Worm (Caenorhabditis elegans) whole organism, L4/young adult: Measurements from ENCODE around the gene T13H5.1.

ENCODE experiments used
- W03F9.2 ChIP-seq: fragments of 150-350 bp; optimal IDR thresholded peaks from 2 replicates; lab custom pipeline; 2014; ENCODE audit warnings: missing biosample characterization, missing genetic modification characterization
- dao-5 ChIP-seq: sonication (generic microtip); optimal IDR thresholded peaks from 2 replicates; lab custom pipeline; 2016; ENCODE audit warnings: missing genotype, missing genetic modification characterization, moderate library complexity, missing compliant biosample characterization
- him-1 ChIP-seq: sonication (generic microtip); optimal IDR thresholded peaks from 2 replicates; lab custom pipeline; 2016; ENCODE audit warnings: missing genotype, missing genetic modification reagents, missing genetic modification characterization, missing compliant biosample characterization

DNA sequence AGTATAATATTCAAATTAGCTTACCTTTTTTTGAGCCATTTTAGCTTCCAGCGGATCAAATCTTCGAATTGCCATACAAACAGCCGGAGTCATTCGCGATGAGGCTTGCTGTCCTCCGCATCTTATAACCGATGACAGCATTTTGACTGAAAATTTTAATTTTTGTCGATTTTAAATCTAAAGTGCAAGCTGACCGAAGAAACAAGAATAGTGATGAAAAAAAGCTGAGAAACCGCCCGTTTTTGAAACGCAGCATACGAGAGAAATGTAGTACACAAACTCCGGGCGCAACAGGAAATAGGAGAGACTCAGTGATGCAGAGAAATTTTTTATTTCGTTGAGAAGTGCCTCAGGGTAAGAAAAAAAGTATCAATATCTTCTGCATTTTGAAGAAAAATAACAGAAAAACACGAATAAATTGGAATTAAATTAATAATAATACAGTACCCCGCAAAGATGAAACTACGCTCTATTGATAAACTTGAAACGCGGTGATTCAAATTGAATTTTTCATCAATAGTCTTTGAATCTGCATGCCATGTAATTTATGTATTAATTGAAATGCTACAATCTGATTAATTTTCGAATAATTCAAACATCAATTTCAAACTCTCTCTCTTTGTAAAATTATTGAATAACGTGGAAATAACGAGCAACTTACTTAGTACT lies 25.6 kb downstream of the T13H5.1 start:
- TF ChIP-seq dao-5 (tag; lab: Kevin White, UChicago) = no peak
- TF ChIP-seq him-1 = no peak
- no peak for TF ChIP-seq W03F9.2 (tag; lab: Kevin White, UChicago)
